Fruit fly (Drosophila melanogaster) whole organism, embryonic: ENCODE data around the gene CG10353.

Experiments
- Adf1 ChIP-seq: fragments of 200-800 bp; sonication (Bioruptor generic); IDR thresholded peaks from 2 replicates; pipeline ENCODE4 v1.3.6; 2022; ENCODE audit warnings: missing biosample characterization, missing genetic modification characterization
- CG10209 ChIP-seq: fragments of 200-800 bp; sonication (Bioruptor generic); optimal IDR thresholded peaks from 3 replicates; lab custom pipeline; 2017; ENCODE audit warnings: missing biosample characterization, mild to moderate bottlenecking, missing genetic modification characterization, missing genetic modification reagents
- CG12236 ChIP-seq: fragments of 200-800 bp; sonication (Bioruptor generic); optimal IDR thresholded peaks from 2 replicates; lab custom pipeline; 2016; ENCODE audit warnings: missing biosample characterization, missing genetic modification characterization
- CG13296 ChIP-seq: fragments of 200-800 bp; sonication (Bioruptor generic); optimal IDR thresholded peaks from 3 replicates; lab custom pipeline; 2018; ENCODE audit warnings: missing biosample characterization, mild to moderate bottlenecking, missing genetic modification characterization
- CG15269 ChIP-seq: fragments of 200-800 bp; sonication (Bioruptor generic); optimal IDR thresholded peaks from 2 replicates; lab custom pipeline; 2018; ENCODE audit warnings: missing biosample characterization, mild to moderate bottlenecking, missing genetic modification characterization, moderate library complexity
- CG1529 ChIP-seq: fragments of 200-800 bp; sonication (Bioruptor generic); optimal IDR thresholded peaks from 3 replicates; lab custom pipeline; 2018; ENCODE audit warnings: missing biosample characterization, missing genetic modification characterization
- CG15514 ChIP-seq: fragments of 200-800 bp; sonication (Bioruptor generic); optimal IDR thresholded peaks from 3 replicates; lab custom pipeline; 2017; ENCODE audit warnings: missing biosample characterization, missing genetic modification characterization, mild to moderate bottlenecking, moderate library complexity, missing genetic modification reagents
- CG15696 ChIP-seq: fragments of 200-800 bp; sonication (Bioruptor generic); optimal IDR thresholded peaks from 2 replicates; lab custom pipeline; 2019; ENCODE audit warnings: missing biosample characterization, mild to moderate bottlenecking, missing genetic modification characterization, moderate library complexity
- CG1603 ChIP-seq: fragments of 200-800 bp; sonication (Bioruptor generic); optimal IDR thresholded peaks from 2 replicates; lab custom pipeline; 2019; ENCODE audit warnings: missing biosample characterization, mild to moderate bottlenecking, missing genetic modification characterization, moderate library complexity
- CG30403 ChIP-seq: fragments of 200-800 bp; sonication (Bioruptor generic); optimal IDR thresholded peaks from 3 replicates; lab custom pipeline; 2016; ENCODE audit warnings: missing biosample characterization, missing genetic modification characterization
- CG31224 ChIP-seq: fragments of 200-800 bp; sonication (Bioruptor generic); IDR thresholded peaks from 2 replicates; pipeline ENCODE4 v1.3.6; 2022; ENCODE audit warnings: missing biosample characterization, missing genetic modification characterization
- CG33557 ChIP-seq: fragments of 200-800 bp; sonication (Bioruptor generic); optimal IDR thresholded peaks from 2 replicates; lab custom pipeline; 2019; ENCODE audit warnings: missing biosample characterization, mild to moderate bottlenecking, missing genetic modification characterization, moderate library complexity
- CG34224 ChIP-seq: fragments of 200-800 bp; sonication (Bioruptor generic); IDR thresholded peaks from 3 replicates; pipeline ENCODE4 v1.3.6; 2022; ENCODE audit warnings: missing biosample characterization, missing genetic modification characterization; ENCODE audit not compliant: partially characterized antibody
- CG5953 ChIP-seq: fragments of 200-800 bp; sonication (Bioruptor generic); IDR thresholded peaks from 2 replicates; pipeline ENCODE4 v1.3.6; 2022; ENCODE audit warnings: missing biosample characterization, missing genetic modification characterization
- CG6654 ChIP-seq: fragments of 200-800 bp; sonication (Bioruptor generic); optimal IDR thresholded peaks from 2 replicates; lab custom pipeline; 2017; ENCODE audit warnings: missing biosample characterization, mild to moderate bottlenecking, missing genetic modification characterization
- Dad ChIP-seq: fragments of 200-800 bp; sonication (Bioruptor generic); optimal IDR thresholded peaks from 3 replicates; lab custom pipeline; 2016; ENCODE audit warnings: missing biosample characterization, missing genetic modification characterization
- Dip3 ChIP-seq: fragments of 200-800 bp; sonication (Bioruptor generic); optimal IDR thresholded peaks from 3 replicates; lab custom pipeline; 2016; ENCODE audit warnings: missing biosample characterization, missing genetic modification characterization
- Ets97D ChIP-seq: fragments of 200-800 bp; sonication (Bioruptor generic); optimal IDR thresholded peaks from 3 replicates; lab custom pipeline; 2016; ENCODE audit warnings: missing biosample characterization, missing genetic modification characterization
- Fer3 ChIP-seq: fragments of 200-800 bp; sonication (Bioruptor generic); optimal IDR thresholded peaks from 2 replicates; lab custom pipeline; 2018; ENCODE audit warnings: missing biosample characterization, mild to moderate bottlenecking, missing genetic modification characterization, moderate library complexity
- HLH4C ChIP-seq: fragments of 200-800 bp; sonication (Bioruptor generic); IDR thresholded peaks from 3 replicates; pipeline ENCODE4 v1.3.6; 2022; ENCODE audit warnings: missing biosample characterization, missing genetic modification characterization; ENCODE audit not compliant: partially characterized antibody
- Hmx ChIP-seq: fragments of 200-800 bp; sonication (Bioruptor generic); optimal IDR thresholded peaks from 2 replicates; lab custom pipeline; 2016; ENCODE audit warnings: missing biosample characterization, missing genetic modification characterization
- Hr78 ChIP-seq, 2 experiments: fragments of 200-800 bp in 1 of 2; fragments of >200 bp in 1 of 2; sonication (Bioruptor generic) in 1 of 2; optimal IDR thresholded peaks; 2 replicates each; lab custom pipeline; 2017 to 2019; ENCODE audit warnings: missing biosample characterization in 2 of 2, missing genetic modification characterization in 2 of 2, mild to moderate bottlenecking in 1 of 2, moderate library complexity in 1 of 2
- Med ChIP-seq: fragments of 200-800 bp; sonication (Bioruptor generic); peaks from one replicate; lab custom pipeline; 2016; ENCODE audit warnings: missing biosample characterization, missing genetic modification characterization, mild to moderate bottlenecking, inconsistent platforms, moderate library complexity
- Nf-YA ChIP-seq: fragments of 200-800 bp; sonication (Bioruptor generic); IDR thresholded peaks from 2 replicates; pipeline ENCODE4 v1.3.6; 2022; ENCODE audit warnings: missing biosample characterization, missing genetic modification characterization
- PHDP ChIP-seq: fragments of 200-800 bp; sonication (Bioruptor generic); optimal IDR thresholded peaks from 3 replicates; lab custom pipeline; 2018; ENCODE audit warnings: missing biosample characterization, mild to moderate bottlenecking, missing genetic modification characterization, moderate library complexity
- Poxn ChIP-seq: fragments of 200-800 bp; sonication (Bioruptor generic); IDR thresholded peaks from 2 replicates; pipeline ENCODE4 v1.3.6; 2022; ENCODE audit warnings: missing biosample characterization, missing genetic modification characterization
- Ssrp ChIP-seq: fragments of 200-800 bp; sonication (Bioruptor generic); optimal IDR thresholded peaks from 2 replicates; lab custom pipeline; 2018; ENCODE audit warnings: missing biosample characterization, mild to moderate bottlenecking, missing genetic modification characterization, moderate library complexity
- az2 ChIP-seq: fragments of 200-800 bp; sonication (Bioruptor generic); optimal IDR thresholded peaks from 3 replicates; lab custom pipeline; 2016; ENCODE audit warnings: missing biosample characterization, missing genetic modification characterization
- ci ChIP-seq: fragments of 200-800 bp; sonication (Bioruptor generic); IDR thresholded peaks from 3 replicates; pipeline ENCODE4 v1.3.6; 2022; ENCODE audit warnings: missing biosample characterization, missing genetic modification characterization
- crol ChIP-seq: fragments of 200-800 bp; sonication (Bioruptor generic); IDR thresholded peaks from 2 replicates; pipeline ENCODE4 v1.3.6; 2022; ENCODE audit warnings: missing biosample characterization, missing genetic modification characterization
- emc ChIP-seq: fragments of 200-800 bp; sonication (Bioruptor generic); optimal IDR thresholded peaks from 2 replicates; lab custom pipeline; 2016; ENCODE audit warnings: missing biosample characterization, missing genetic modification characterization
- exex ChIP-seq: fragments of 200-800 bp; sonication (Bioruptor generic); optimal IDR thresholded peaks from 4 replicates; lab custom pipeline; 2018; ENCODE audit warnings: missing biosample characterization, mild to moderate bottlenecking, missing genetic modification characterization, moderate library complexity
- fd3F ChIP-seq: fragments of 200-800 bp; sonication (Bioruptor generic); optimal IDR thresholded peaks from 2 replicates; lab custom pipeline; 2018; ENCODE audit warnings: missing biosample characterization, mild to moderate bottlenecking, missing genetic modification characterization, moderate library complexity
- gem ChIP-seq: fragments of 200-800 bp; sonication (Bioruptor generic); optimal IDR thresholded peaks from 2 replicates; lab custom pipeline; 2019; ENCODE audit warnings: missing biosample characterization, mild to moderate bottlenecking, missing genetic modification characterization, moderate library complexity
- h ChIP-seq: fragments of >200 bp; optimal IDR thresholded peaks from 2 replicates; lab custom pipeline; 2017
- hb ChIP-seq: fragments of 200-800 bp; sonication (Bioruptor generic); IDR thresholded peaks from 3 replicates; pipeline ENCODE4 v1.3.6; 2022; ENCODE audit warnings: missing biosample characterization, missing genetic modification characterization; ENCODE audit not compliant: partially characterized antibody
- jing ChIP-seq: fragments of 200-800 bp; sonication (Bioruptor generic); optimal IDR thresholded peaks from 2 replicates; lab custom pipeline; 2018; ENCODE audit warnings: missing biosample characterization, mild to moderate bottlenecking, missing genetic modification characterization
- lola ChIP-seq, 3 experiments: fragments of >200 bp in 2 of 3; fragments of 200-800 bp in 1 of 3; sonication (Bioruptor generic) in 1 of 3; optimal IDR thresholded peaks; 2 replicates each; lab custom pipeline; 2017 to 2019; ENCODE audit warnings: missing biosample characterization in 3 of 3, missing genetic modification characterization in 3 of 3, mild to moderate bottlenecking in 1 of 3, moderate library complexity in 1 of 3
- nmo ChIP-seq: fragments of 200-800 bp; sonication (Bioruptor generic); optimal IDR thresholded peaks from 2 replicates; lab custom pipeline; 2018; ENCODE audit warnings: missing biosample characterization, mild to moderate bottlenecking, missing genetic modification characterization, moderate library complexity
- odd ChIP-seq: fragments of 200-800 bp; sonication (Bioruptor generic); optimal IDR thresholded peaks from 2 replicates; lab custom pipeline; 2017; ENCODE audit warnings: missing biosample characterization, mild to moderate bottlenecking, missing genetic modification characterization
- p53 ChIP-seq: fragments of 200-800 bp; sonication (Bioruptor generic); optimal IDR thresholded peaks from 2 replicates; lab custom pipeline; 2016; ENCODE audit warnings: missing biosample characterization, missing genetic modification characterization
- pb ChIP-seq: fragments of 200-800 bp; sonication (Bioruptor generic); optimal IDR thresholded peaks from 3 replicates; lab custom pipeline; 2016; ENCODE audit warnings: missing biosample characterization, missing genetic modification characterization
- sima ChIP-seq: fragments of 200-800 bp; sonication (Bioruptor generic); optimal IDR thresholded peaks from 2 replicates; lab custom pipeline; 2016; ENCODE audit warnings: missing biosample characterization, missing genetic modification characterization
- tin ChIP-seq: fragments of 200-800 bp; sonication (Bioruptor generic); optimal IDR thresholded peaks from 3 replicates; lab custom pipeline; 2016; ENCODE audit warnings: missing biosample characterization, missing genetic modification characterization
- tio ChIP-seq: fragments of 200-800 bp; sonication (Bioruptor generic); optimal IDR thresholded peaks from 2 replicates; lab custom pipeline; 2017; ENCODE audit warnings: missing biosample characterization, missing genetic modification characterization, inconsistent platforms
- tna ChIP-seq: fragments of 200-800 bp; sonication (Bioruptor generic); IDR thresholded peaks from 2 replicates; pipeline ENCODE4 v1.3.6; 2022; ENCODE audit warnings: missing biosample characterization, missing genetic modification characterization; ENCODE audit not compliant: partially characterized antibody
- toy ChIP-seq: fragments of 200-800 bp; sonication (Bioruptor generic); IDR thresholded peaks from 2 replicates; pipeline ENCODE4 v1.3.6; 2022; ENCODE audit warnings: missing biosample characterization, missing genetic modification characterization
- trh ChIP-seq: fragments of 200-800 bp; sonication (Bioruptor generic); optimal IDR thresholded peaks from 2 replicates; lab custom pipeline; 2016; ENCODE audit warnings: missing biosample characterization, missing genetic modification characterization
- wek ChIP-seq: fragments of 200-800 bp; sonication (Bioruptor generic); optimal IDR thresholded peaks from 3 replicates; lab custom pipeline; 2018; ENCODE audit warnings: missing biosample characterization, mild to moderate bottlenecking, missing genetic modification characterization, moderate library complexity

CG10353 gene

dm6 chrX:11848507-11849264, 38.3 kb downstream of the CG10353 start (continued):
- no peak for TF ChIP-seq hb (GFP tag; lab: Robert Waterston, UW)
- no peak for TF ChIP-seq Hmx (GFP tag; lab: Kevin White, UChicago)
- no peak for TF ChIP-seq tna
- no peak for TF ChIP-seq crol (GFP tag; lab: Robert Waterston, UW)
- TF ChIP-seq gem (tag; lab: Kevin White, UChicago): peak; percentile 71
- no peak for TF ChIP-seq CG6654 (GFP tag; lab: Kevin White, UChicago)
- TF ChIP-seq CG30403 (GFP tag; lab: Kevin White, UChicago): peak; percentile 45
- peak; percentile 74 for TF ChIP-seq CG15269
- no peak for TF ChIP-seq trh (GFP tag; lab: Kevin White, UChicago)
- no peak for TF ChIP-seq Dad (GFP tag; lab: Kevin White, UChicago)
- TF ChIP-seq jing (GFP tag; lab: Kevin White, UChicago): no peak
- no peak for TF ChIP-seq tio
- TF ChIP-seq wek (GFP tag; lab: Kevin White, UChicago): no peak
- peak; percentile 25 for TF ChIP-seq az2 (GFP tag; lab: Kevin White, UChicago)
- no peak for TF ChIP-seq h
- TF ChIP-seq Fer3 (tag; lab: Kevin White, UChicago): peak; percentile 48
- TF ChIP-seq sima (GFP tag; lab: Kevin White, UChicago): no peak
- TF ChIP-seq CG15696 (tag; lab: Kevin White, UChicago): no peak
- TF ChIP-seq CG15514 (GFP tag; lab: Kevin White, UChicago): peak; percentile 7
- no peak for TF ChIP-seq CG5953 (GFP tag; lab: Robert Waterston, UW)
- no peak for TF ChIP-seq pb (GFP tag; lab: Kevin White, UChicago)
- TF ChIP-seq CG13296: peak; percentile 23
- TF ChIP-seq Adf1: no peak
- no peak for TF ChIP-seq CG1603 (tag; lab: Kevin White, UChicago)
- TF ChIP-seq lola (GFP tag; optimal IDR thresholded peaks at IDR 0.05; lab: Kevin White, UChicago): no peak
- peak; percentile 34 for TF ChIP-seq Med (GFP tag; lab: Kevin White, UChicago)
- no peak for TF ChIP-seq CG12236 (GFP tag; lab: Kevin White, UChicago)
- TF ChIP-seq toy (GFP tag; lab: Robert Waterston, UW): no peak
- no peak for TF ChIP-seq Hr78 (GFP tag; optimal IDR thresholded peaks at IDR 0.05; lab: Kevin White, UChicago)
- TF ChIP-seq Nf-YA (GFP tag; lab: Robert Waterston, UW): 0 out of 2 replicates have a peak, but pooled peaks have one; percentile 28
- TF ChIP-seq HLH4C (GFP tag; lab: Robert Waterston, UW): no peak
- TF ChIP-seq CG34224: no peak
- no peak for TF ChIP-seq Dip3 (GFP tag; lab: Kevin White, UChicago)
- TF ChIP-seq Ets97D (GFP tag; lab: Kevin White, UChicago): no peak
- TF ChIP-seq nmo (GFP tag; lab: Kevin White, UChicago): peak; percentile 34
- TF ChIP-seq ci: no peak
- no peak for TF ChIP-seq CG33557
- no peak for TF ChIP-seq exex (tag; lab: Kevin White, UChicago)
- peak; percentile 41 for TF ChIP-seq CG10209
- TF ChIP-seq Ssrp (tag; lab: Kevin White, UChicago): no peak
- TF ChIP-seq tin: peak; percentile 4
- TF ChIP-seq PHDP: peak; percentile 53
- peak; percentile 60 for TF ChIP-seq fd3F (GFP tag; lab: Kevin White, UChicago)
- peak; percentile 0 for TF ChIP-seq CG1529 (GFP tag; lab: Kevin White, UChicago)
- no peak for TF ChIP-seq odd (GFP tag; lab: Kevin White, UChicago)
- no peak for TF ChIP-seq Poxn
- no peak for TF ChIP-seq emc (GFP tag; lab: Kevin White, UChicago)
- TF ChIP-seq CG31224: no peak
- TF ChIP-seq p53 (GFP tag; lab: Kevin White, UChicago): no peak
